Worm (Caenorhabditis elegans): Measurements from ENCODE around the gene adt-3.

DNA sequence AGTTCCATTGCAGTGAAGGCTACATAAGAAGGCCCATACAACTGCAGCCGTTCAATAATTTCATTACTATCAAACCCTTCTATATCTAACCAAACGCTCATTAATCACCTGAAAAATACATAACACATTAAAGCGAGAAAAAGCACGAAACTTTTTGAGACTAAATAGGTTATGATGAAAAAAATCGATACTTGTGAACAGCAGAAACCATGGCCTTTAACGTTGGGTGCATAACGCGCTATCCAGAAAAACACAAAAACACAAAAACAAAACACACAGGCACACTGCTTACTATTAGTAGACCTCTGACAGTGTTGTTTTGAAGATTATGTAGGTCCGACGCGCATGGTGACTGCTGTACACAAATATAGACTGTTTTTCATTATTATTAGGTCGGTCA, 20.2 kb upstream of the adt-3 start, which contains the start of gene T22B2.5:
- TF ChIP-seq lsy-27 (tag; optimal IDR thresholded peaks at IDR 0.05; ENCODE audit: borderline replicate concordance, insufficient read depth), result no peak
- no peak for TF ChIP-seq snpc-3.4 (tag; optimal IDR thresholded peaks at IDR 0.05)
- no peak for TF ChIP-seq nhr-80 (tag; optimal IDR thresholded peaks at IDR 0.05)
- no peak for TF ChIP-seq lsl-1 (GFP tag; optimal IDR thresholded peaks at IDR 0.05)
- no peak for TF ChIP-seq ztf-3 (GFP tag; optimal IDR thresholded peaks at IDR 0.05)
- TF ChIP-seq bed-2 (GFP tag; IDR thresholded peaks at IDR 0.05), result no peak
- no peak for TF ChIP-seq ztf-25 (GFP tag; IDR thresholded peaks at IDR 0.05)

Data from whole organism, young adult.